Worm (Caenorhabditis elegans): ENCODE data around the gene F34H10.3.

Gene F34H10.3

DNA sequence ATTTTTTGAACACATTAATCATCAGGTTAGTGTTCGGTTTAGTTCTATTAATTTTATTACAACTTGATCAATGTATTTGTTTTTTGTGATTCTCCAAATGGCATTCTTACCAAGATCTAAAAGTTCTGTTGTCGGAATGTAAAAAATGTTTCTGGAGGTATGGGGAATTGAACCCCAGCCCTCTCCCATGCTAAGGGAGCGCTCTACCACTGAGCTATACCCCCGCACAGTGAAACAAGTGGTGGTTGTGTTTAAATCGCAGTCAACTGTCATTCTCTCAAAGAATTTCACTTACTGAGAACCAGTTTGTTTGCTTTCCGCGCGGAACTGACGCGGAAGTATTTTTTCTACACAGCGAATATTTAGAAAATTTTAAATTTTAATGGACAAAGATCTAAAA lies 2.9 kb upstream of the F34H10.3 start (continued):
- no peak for TF ChIP-seq unc-130 (GFP tag; optimal IDR thresholded peaks at IDR 0.05)
- TF ChIP-seq hmg-1.2 (GFP tag; IDR thresholded peaks at IDR 0.05) = peak; percentile 73
- no peak for TF ChIP-seq bed-2 (GFP tag; IDR thresholded peaks at IDR 0.05)
- no peak for TF ChIP-seq snpc-1.1 (tag; optimal IDR thresholded peaks at IDR 0.05; ENCODE audit: insufficient read depth)
- peak in 1 of 3 experiments; percentile 68 for TF ChIP-seq lin-35 (GFP tag; optimal IDR thresholded peaks at IDR 0.05)
- TF ChIP-seq F23B12.7 (tag; optimal IDR thresholded peaks at IDR 0.05; ENCODE audit: insufficient read depth) = peak; percentile 11
- peak; percentile 55 for TF ChIP-seq akir-1 (GFP tag; optimal IDR thresholded peaks at IDR 0.05)
- no peak for TF ChIP-seq zfh-2 (GFP tag; conservative IDR thresholded peaks at IDR 0.05)
- peak; percentile 65 for TF ChIP-seq ceh-79 (tag; optimal IDR thresholded peaks at IDR 0.05)
- TF ChIP-seq atf-7 (tag; optimal IDR thresholded peaks at IDR 0.05) = peak; percentile 51
- TF ChIP-seq sea-2 (GFP tag; IDR thresholded peaks at IDR 0.05) = no peak
- TF ChIP-seq rec-8 (tag; optimal IDR thresholded peaks at IDR 0.05) = peak; percentile 45 to 90
- TF ChIP-seq rcor-1 (GFP tag; IDR thresholded peaks at IDR 0.05) = peak; percentile 73
- peak; percentile 91 for TF ChIP-seq him-1 (tag; optimal IDR thresholded peaks at IDR 0.05)
- peak; percentile 72 for TF ChIP-seq sptf-2 (GFP tag; optimal IDR thresholded peaks at IDR 0.05)
- TF ChIP-seq attf-3 (GFP tag; conservative IDR thresholded peaks at IDR 0.05) = peak; percentile 45; the same call in 1 of the 2 replicates
- peak; percentile 45 for TF ChIP-seq lin-54 (GFP tag; optimal IDR thresholded peaks at IDR 0.05)
- peak; percentile 71; the same call in 1 of the 2 replicates for TF ChIP-seq Y53G8AR.9 (GFP tag; conservative IDR thresholded peaks at IDR 0.05)
- TF ChIP-seq nhr-90 (tag; optimal IDR thresholded peaks at IDR 0.05) = peak; percentile 81
- TF ChIP-seq lin-40 (tag; optimal IDR thresholded peaks at IDR 0.05) = peak; percentile 50
- no peak for TF ChIP-seq F39B2.1 (GFP tag; IDR thresholded peaks at IDR 0.05)
- TF ChIP-seq F49E8.2 (tag; optimal IDR thresholded peaks at IDR 0.05; ENCODE audit: insufficient read depth) = peak; percentile 27
- TF ChIP-seq ztf-22 (GFP tag; optimal IDR thresholded peaks at IDR 0.05) = no peak
- TF ChIP-seq mes-4 (tag; optimal IDR thresholded peaks at IDR 0.05) = peak; percentile 49
- peak; percentile 22 for TF ChIP-seq attf-5 (GFP tag; optimal IDR thresholded peaks at IDR 0.05)
- peak; percentile 73; the same call in 1 of the 2 replicates for TF ChIP-seq madf-3 (GFP tag; IDR thresholded peaks at IDR 0.05)
- peak; percentile 47 for TF ChIP-seq B0035.1 (tag; optimal IDR thresholded peaks at IDR 0.05)
- TF ChIP-seq ekl-4 (GFP tag; IDR thresholded peaks at IDR 0.05) = no peak
- TF ChIP-seq egl-44 (GFP tag; IDR thresholded peaks at IDR 0.05) = peak; percentile 87
- peak; percentile 41 for TF ChIP-seq dpff-1 (tag; optimal IDR thresholded peaks at IDR 0.05)
- no peak for TF ChIP-seq aptf-2 (GFP tag; conservative IDR thresholded peaks at IDR 0.05)
- TF ChIP-seq mel-28 (tag; optimal IDR thresholded peaks at IDR 0.05; ENCODE audit: borderline replicate concordance) = no peak
- TF ChIP-seq B0336.3 (GFP tag; IDR thresholded peaks at IDR 0.05) = no peak
- no peak for TF ChIP-seq hlh-26 (GFP tag; conservative IDR thresholded peaks at IDR 0.05)
- peak; percentile 90 for TF ChIP-seq die-1 (tag; optimal IDR thresholded peaks at IDR 0.05)
- TF ChIP-seq dox-1 (GFP tag; IDR thresholded peaks at IDR 0.05) = no peak; the same call in 1 of the 2 replicates
- TF ChIP-seq nhr-179 (tag; optimal IDR thresholded peaks at IDR 0.05) = peak; percentile 67
- TF ChIP-seq C06A6.2 (GFP tag; conservative IDR thresholded peaks at IDR 0.05) = no peak
- TF ChIP-seq K12H6.12 (tag; optimal IDR thresholded peaks at IDR 0.05) = peak; percentile 35
- TF ChIP-seq D2030.7 (GFP tag; IDR thresholded peaks at IDR 0.05) = no peak; the same call in none of the 2 replicates
- TF ChIP-seq snpc-4 (GFP tag; optimal IDR thresholded peaks at IDR 0.05) = peak; percentile 77
- TF ChIP-seq snpc-4 (tag; optimal IDR thresholded peaks at IDR 0.05) = peak in 2 of 4 experiments; percentile 41 to 74

All from whole organism, young adult.